Fruit fly (Drosophila melanogaster) whole organism, wandering third instar larva: ENCODE data around the gene CG42747.

Source experiments
- Abd-B ChIP-seq: fragments of >200 bp; optimal IDR thresholded peaks from 2 replicates; lab custom pipeline; 2017; ENCODE audit warnings: missing biosample characterization, missing genetic modification characterization
- CG9705 ChIP-seq: fragments of 200-800 bp; sonication (Bioruptor generic); optimal IDR thresholded peaks from 2 replicates; lab custom pipeline; 2018; ENCODE audit warnings: missing biosample characterization, mild to moderate bottlenecking, missing genetic modification characterization
- HLH106 ChIP-seq: fragments of 200-800 bp; optimal IDR thresholded peaks from 3 replicates; lab custom pipeline; 2019; ENCODE audit warnings: missing biosample characterization, mild to moderate bottlenecking, missing genetic modification characterization, moderate library complexity
- Hnf4 ChIP-seq: fragments of 200-800 bp; sonication (Bioruptor generic); optimal IDR thresholded peaks from 2 replicates; lab custom pipeline; 2016; ENCODE audit warnings: missing biosample characterization, mild to moderate bottlenecking, missing genetic modification characterization
- Mio ChIP-seq: sonication (Bioruptor generic); optimal IDR thresholded peaks from 2 replicates; lab custom pipeline; 2016; ENCODE audit warnings: missing biosample characterization, missing genetic modification characterization
- brk ChIP-seq: fragments of 200-800 bp; sonication (Bioruptor generic); optimal IDR thresholded peaks from 2 replicates; lab custom pipeline; 2016; ENCODE audit warnings: missing biosample characterization, mild to moderate bottlenecking, missing genetic modification characterization
- fru ChIP-seq: fragments of 200-800 bp; sonication (Bioruptor generic); optimal IDR thresholded peaks from 3 replicates; lab custom pipeline; 2016; ENCODE audit warnings: missing biosample characterization, mild to moderate bottlenecking, missing genetic modification characterization
- pan ChIP-seq: fragments of >200 bp; optimal IDR thresholded peaks from 2 replicates; lab custom pipeline; 2017
- psq ChIP-seq: fragments of 200-800 bp; sonication (Bioruptor generic); optimal IDR thresholded peaks from 3 replicates; lab custom pipeline; 2017; ENCODE audit warnings: missing biosample characterization, mild to moderate bottlenecking, missing genetic modification characterization, moderate library complexity
- tai ChIP-seq: sonication (Bioruptor generic); optimal IDR thresholded peaks from 2 replicates; lab custom pipeline; 2016; ENCODE audit warnings: missing biosample characterization, missing genetic modification characterization
- usp ChIP-seq: fragments of >200 bp; optimal IDR thresholded peaks from 2 replicates; lab custom pipeline; 2017; ENCODE audit warnings: missing biosample characterization, missing genetic modification characterization
- woc ChIP-seq: sonication (Bioruptor generic); optimal IDR thresholded peaks from 2 replicates; lab custom pipeline; 2016; ENCODE audit warnings: missing biosample characterization, mild to moderate bottlenecking, missing genetic modification characterization

DNA sequence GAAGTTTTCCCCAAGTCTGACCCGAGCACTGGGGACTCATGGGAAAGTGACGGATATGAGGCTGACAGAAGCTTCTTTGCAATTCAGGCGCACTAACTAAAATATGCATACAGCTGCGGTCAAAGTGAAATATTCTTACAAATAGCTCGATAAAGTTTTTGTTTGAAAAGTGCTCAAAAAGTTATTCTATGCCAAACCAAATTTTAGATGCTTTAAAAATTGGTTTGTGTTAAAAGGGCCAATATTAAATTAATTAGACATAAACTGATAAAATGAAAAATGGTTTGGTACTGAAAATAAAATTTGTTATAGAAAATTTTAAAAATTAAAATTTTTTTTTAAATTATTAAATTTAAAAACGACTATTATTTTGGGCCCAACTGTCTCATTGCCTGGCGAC, 33.8 kb upstream of the CG42747 start:
- no peak for TF ChIP-seq psq (GFP tag; lab: Kevin White, UChicago)
- TF ChIP-seq brk (GFP tag; lab: Kevin White, UChicago), result no peak
- no peak for TF ChIP-seq Hnf4 (GFP tag; lab: Kevin White, UChicago)
- no peak for TF ChIP-seq fru (GFP tag; lab: Kevin White, UChicago)
- no peak for TF ChIP-seq Abd-B (GFP tag; lab: Kevin White, UChicago)
- TF ChIP-seq pan (lab: Kevin White, UChicago), result no peak
- TF ChIP-seq usp (GFP tag; lab: Kevin White, UChicago), result no peak
- no peak for TF ChIP-seq Mio (GFP tag; lab: Kevin White, UChicago)
- no peak for TF ChIP-seq woc (GFP tag; lab: Kevin White, UChicago)
- TF ChIP-seq CG9705 (GFP tag; lab: Kevin White, UChicago), result no peak
- no peak for TF ChIP-seq HLH106
- TF ChIP-seq tai (GFP tag; lab: Kevin White, UChicago), result no peak
